Worm (Caenorhabditis elegans): ENCODE data around the gene F40G12.9.
"Not testable (repeated sequence)": the region's sequence is repeated elsewhere in the genome, so short reads cannot be mapped to it uniquely, and the experiment has no call there.

F40G12.9 gene

ce11 chrV:14308164-14308563 is 25.7 kb downstream of the F40G12.9 start, which contains the start of gene spig-5:
TSS of gene spig-5 (plus strand) at chrV:14308464.
- TF ChIP-seq bed-3, unc-62, lin-32 (GFP tag; optimal IDR thresholded peaks at IDR 0.05): not testable (repeated sequence)

DNA sequence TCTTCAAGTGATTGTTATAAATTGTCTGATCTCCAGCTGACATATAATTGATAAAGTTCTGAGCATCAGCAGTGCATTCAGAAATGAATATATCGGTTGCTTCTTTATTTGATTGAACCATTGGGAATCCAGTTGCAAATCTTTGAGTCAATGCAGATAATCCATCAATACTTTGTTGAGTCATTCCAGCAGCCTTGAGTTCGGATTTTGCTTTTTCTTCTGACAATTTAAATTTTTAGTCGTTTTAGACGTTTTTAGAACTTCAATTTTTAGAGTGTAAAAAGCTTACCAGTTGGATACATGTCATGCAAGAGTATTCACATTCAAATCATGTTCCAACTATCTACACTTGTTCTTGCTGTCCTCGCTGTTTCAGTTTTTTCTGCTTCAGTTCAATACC is 27.2 kb downstream of the F40G12.9 start, which contains the start of gene F14D7.14:
Gene F14D7.14 (plus strand): TSS at position 301 of the 400 bp plus-strand sequence.
- not testable (repeated sequence) for TF ChIP-seq lsy-2, snpc-4, M03D4.4 (tag; optimal IDR thresholded peaks at IDR 0.05)

ce11 chrV:14311115-14311514 is 28.7 kb downstream of the F40G12.9 start, which contains the start of gene ddn-3:
TSS of gene ddn-3 (minus strand) at chrV:14311215.
- TF ChIP-seq nhr-12 (tag; optimal IDR thresholded peaks at IDR 0.05) (no peak), mab-5 (tag; optimal IDR thresholded peaks at IDR 0.05) (no peak), unc-62 (GFP tag; optimal IDR thresholded peaks at IDR 0.05) (no peak), pha-4 (tag; optimal IDR thresholded peaks at IDR 0.05) (no peak), lin-32 (GFP tag; optimal IDR thresholded peaks at IDR 0.05) (no peak), elt-3 (tag; optimal IDR thresholded peaks at IDR 0.05) (no peak), M03D4.4 (tag; optimal IDR thresholded peaks at IDR 0.05) (no peak), elt-1 (tag; optimal IDR thresholded peaks at IDR 0.05; ENCODE audit: borderline replicate concordance, insufficient read depth) (no peak), ceh-83 (GFP tag; optimal IDR thresholded peaks at IDR 0.05) (no peak), hlh-1 (tag; optimal IDR thresholded peaks at IDR 0.05) (no peak), unc-120 (tag; optimal IDR thresholded peaks at IDR 0.05; ENCODE audit: poor library complexity, severe bottlenecking) (no peak), mep-1 (tag; optimal IDR thresholded peaks at IDR 0.05) (no peak), ceh-43 (GFP tag; optimal IDR thresholded peaks at IDR 0.05) (no peak), snpc-4 (tag; optimal IDR thresholded peaks at IDR 0.05) (no peak), ham-2 (GFP tag; optimal IDR thresholded peaks at IDR 0.05) (no peak), nhr-28 (tag; optimal IDR thresholded peaks at IDR 0.05) (no peak), ztf-11 (tag; optimal IDR thresholded peaks at IDR 0.05) (no peak)

DNA sequence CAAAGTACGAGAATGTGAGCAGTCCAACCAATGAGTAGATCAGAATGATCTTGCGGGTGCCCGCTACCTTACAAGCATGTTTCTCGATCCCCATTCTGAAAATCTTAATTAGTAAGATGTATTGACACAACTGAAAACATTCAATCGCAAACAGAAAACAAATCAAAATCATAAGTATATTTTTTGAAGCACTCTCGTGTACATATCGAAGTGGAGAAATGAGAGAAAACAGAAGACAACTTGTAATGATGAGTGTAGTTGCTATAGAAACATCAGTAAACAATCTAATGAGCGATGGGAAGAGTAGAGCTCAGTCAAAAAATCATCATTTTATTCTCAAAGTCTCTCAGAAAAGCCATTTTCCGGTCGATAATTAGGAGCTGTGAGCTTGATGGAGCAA is 30.2 kb downstream of the F40G12.9 start, which contains the start of gene F14D7.8:
Gene F14D7.8 (minus strand): TSS at position 101 of the 400 bp plus-strand sequence.
- TF ChIP-seq hlh-1 (tag; optimal IDR thresholded peaks at IDR 0.05) (no peak), lin-32 (GFP tag; optimal IDR thresholded peaks at IDR 0.05) (no peak), tbx-8 (GFP tag; optimal IDR thresholded peaks at IDR 0.05) (no peak), mep-1 (tag; optimal IDR thresholded peaks at IDR 0.05) (no peak), M03D4.4 (tag; optimal IDR thresholded peaks at IDR 0.05) (no peak), mls-2 (tag; optimal IDR thresholded peaks at IDR 0.05) (no peak), zip-8 (tag; optimal IDR thresholded peaks at IDR 0.05) (no peak), unc-62 (GFP tag; optimal IDR thresholded peaks at IDR 0.05) (no peak), drap-1 (GFP tag; optimal IDR thresholded peaks at IDR 0.05) (no peak), ceh-43 (GFP tag; optimal IDR thresholded peaks at IDR 0.05) (no peak), pha-4 (tag; optimal IDR thresholded peaks at IDR 0.05) (no peak)

- TF ChIP-seq M03D4.4 (tag; optimal IDR thresholded peaks at IDR 0.05) (no peak), pha-4 (tag; optimal IDR thresholded peaks at IDR 0.05) (no peak), ces-1 (GFP tag; optimal IDR thresholded peaks at IDR 0.05) (no peak), bed-3 (GFP tag; optimal IDR thresholded peaks at IDR 0.05) (no peak), flh-1 (GFP tag; optimal IDR thresholded peaks at IDR 0.05) (no peak), tbx-8 (GFP tag; optimal IDR thresholded peaks at IDR 0.05) (no peak), ceh-83 (GFP tag; optimal IDR thresholded peaks at IDR 0.05) (no peak), lin-32 (GFP tag; optimal IDR thresholded peaks at IDR 0.05) (no peak), lsy-2 (tag; optimal IDR thresholded peaks at IDR 0.05) (no peak), zip-8 (tag; optimal IDR thresholded peaks at IDR 0.05) (no peak), elt-1 (tag; optimal IDR thresholded peaks at IDR 0.05; ENCODE audit: borderline replicate concordance, insufficient read depth) (no peak)
Measured at ce11 chrV:14314236-14314635, 31.8 kb downstream of the F40G12.9 start, which contains the start of gene F47B8.1. TSS of gene F47B8.1 (minus strand) at chrV:14314336.

- TF ChIP-seq elt-1 (tag; optimal IDR thresholded peaks at IDR 0.05; ENCODE audit: borderline replicate concordance, insufficient read depth) (no peak), sem-2 (GFP tag; optimal IDR thresholded peaks at IDR 0.05) (no peak), lsy-2 (tag; optimal IDR thresholded peaks at IDR 0.05) (no peak), tbx-8 (GFP tag; optimal IDR thresholded peaks at IDR 0.05) (no peak), elt-3 (tag; optimal IDR thresholded peaks at IDR 0.05) (no peak), nhr-28 (tag; optimal IDR thresholded peaks at IDR 0.05) (no peak), ham-2 (GFP tag; optimal IDR thresholded peaks at IDR 0.05) (no peak), zip-8 (tag; optimal IDR thresholded peaks at IDR 0.05) (no peak), nhr-2 (tag; optimal IDR thresholded peaks at IDR 0.05) (no peak), ceh-83 (GFP tag; optimal IDR thresholded peaks at IDR 0.05) (no peak)
Measured at ce11 chrV:14316525-14316924, 34.1 kb downstream of the F40G12.9 start, which contains the start of gene F47B8.2. TSS of gene F47B8.2 (minus strand) at chrV:14316625.
